Worm (Caenorhabditis elegans) whole organism, L2 larva: Measurements from ENCODE around the gene F54F2.6.
A peak's percentile ranks its signal among the peaks of the same experiment; 100 is the strongest.

Source experiments
- aly-2 ChIP-seq: fragments of 150-350 bp; optimal IDR thresholded peaks from 2 replicates; lab custom pipeline; 2014; ENCODE audit warnings: missing biosample characterization, missing genetic modification characterization
- ama-1 ChIP-seq: fragments of 150-350 bp; optimal IDR thresholded peaks from 2 replicates; lab custom pipeline; 2018; ENCODE audit warnings: inconsistent platforms
- ceh-16 ChIP-seq: fragments of 150-350 bp; optimal IDR thresholded peaks from 2 replicates; lab custom pipeline; 2014; ENCODE audit warnings: missing biosample characterization, missing genetic modification characterization
- elt-1 ChIP-seq: fragments of 150-350 bp; optimal IDR thresholded peaks from 2 replicates; lab custom pipeline; 2014; ENCODE audit warnings: missing biosample characterization, missing genetic modification characterization
- fos-1 ChIP-seq: fragments of 150-350 bp; optimal IDR thresholded peaks from 2 replicates; lab custom pipeline; 2014; ENCODE audit warnings: missing biosample characterization, missing genetic modification characterization
- mab-5 ChIP-seq: fragments of 150-350 bp; optimal IDR thresholded peaks from 2 replicates; lab custom pipeline; 2014; ENCODE audit warnings: missing biosample characterization, missing genetic modification characterization
- nhr-10 ChIP-seq: sonication (generic microtip); optimal IDR thresholded peaks from 2 replicates; lab custom pipeline; 2017; ENCODE audit warnings: missing biosample characterization, missing genetic modification characterization
- nhr-237 ChIP-seq: fragments of 150-350 bp; optimal IDR thresholded peaks from 2 replicates; lab custom pipeline; 2014; ENCODE audit warnings: missing biosample characterization, missing genetic modification characterization
- ztf-11 ChIP-seq: sonication (generic microtip); optimal IDR thresholded peaks from 2 replicates; lab custom pipeline; 2017; ENCODE audit warnings: missing biosample characterization, missing genetic modification characterization

DNA sequence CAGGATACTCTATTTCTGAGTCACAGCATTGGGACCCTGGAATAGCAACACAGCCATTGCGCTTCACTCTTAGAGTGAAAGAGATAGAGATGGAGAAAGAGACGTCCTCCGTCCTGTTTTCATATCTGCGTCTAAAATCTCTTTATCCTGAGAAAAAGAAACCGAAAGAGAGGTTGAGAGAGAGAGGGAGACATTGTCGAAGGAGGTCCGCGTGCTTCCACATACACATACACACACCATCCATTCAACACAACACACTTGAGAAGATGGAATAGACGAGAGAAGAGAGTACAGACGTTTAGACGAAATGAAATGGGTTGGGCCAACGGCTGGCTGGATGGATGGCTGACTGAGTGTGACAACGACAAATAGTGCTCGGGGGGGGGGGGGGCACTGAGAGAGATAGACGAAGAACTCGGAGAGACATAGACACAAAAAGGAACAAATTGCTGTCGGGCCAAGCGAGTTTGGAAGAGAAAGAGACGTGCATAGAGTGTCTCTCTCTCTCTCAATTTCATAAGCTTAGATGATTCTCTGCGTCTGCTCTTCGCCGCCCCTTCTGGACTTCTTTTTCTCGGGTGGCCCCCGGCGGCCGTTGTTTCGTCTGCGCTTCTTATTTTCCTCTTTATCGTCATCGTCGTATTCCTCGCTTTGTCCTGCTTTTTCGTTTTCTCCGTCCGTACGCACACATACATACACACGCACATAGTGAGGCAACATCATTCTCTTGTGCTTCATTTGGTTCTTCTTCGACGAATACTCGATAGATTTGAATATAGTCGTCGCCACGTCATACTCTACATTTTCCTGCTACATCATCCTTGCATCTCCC lies at the start of gene F54F2.6:
- TF ChIP-seq nhr-237 (tag; lab: Kevin White, UChicago) (peak; percentile 26), nhr-10 (tag; lab: Kevin White, UChicago) (no peak), ztf-11 (tag; lab: Kevin White, UChicago) (peak; percentile 54), aly-2 (no peak), mab-5 (peak; percentile 94), elt-1 (tag; lab: Kevin White, UChicago) (no peak), fos-1 (peak; percentile 54), ceh-16 (tag; lab: Kevin White, UChicago) (no peak), ama-1 (no peak)
